Worm (Caenorhabditis elegans) whole organism, L1 larva: ENCODE measurements around the gene str-32.

Experiments used
- ama-1 ChIP-seq: fragments of 150-350 bp; optimal IDR thresholded peaks from 2 replicates; lab custom pipeline; 2014
- blmp-1 ChIP-seq: fragments of 150-350 bp; optimal IDR thresholded peaks from 2 replicates; lab custom pipeline; 2014; ENCODE audit warnings: missing biosample characterization, missing genetic modification characterization
- ceh-82 ChIP-seq, 3 experiments: fragments of 150-350 bp in 1 of 3; sonication (generic microtip) in 2 of 3; optimal IDR thresholded peaks; 2 replicates each; lab custom pipeline; 2014 to 2017; ENCODE audit warnings: missing biosample characterization in 3 of 3, missing genetic modification characterization in 3 of 3
- fkh-10 ChIP-seq: sonication (generic microtip); optimal IDR thresholded peaks from 2 replicates; lab custom pipeline; 2017; ENCODE audit warnings: missing biosample characterization, missing genetic modification reagents, missing genetic modification characterization
- nhr-76 ChIP-seq: sonication (generic microtip); optimal IDR thresholded peaks from 2 replicates; lab custom pipeline; 2017; ENCODE audit warnings: missing biosample characterization, missing genetic modification characterization

- TF ChIP-seq blmp-1 (tag; lab: Kevin White, UChicago), result no peak
- no peak for TF ChIP-seq nhr-76 (tag; lab: Kevin White, UChicago)
- TF ChIP-seq ceh-82 (tag; optimal IDR thresholded peaks at IDR 0.05; lab: Kevin White, UChicago), result no peak
- TF ChIP-seq fkh-10 (GFP tag; lab: Kevin White, UChicago), result no peak
- no peak for TF ChIP-seq ama-1 (lab: Kevin White, UChicago)
Measured at ce11 chrV:4924618-4925017, 43.3 kb upstream of the str-32 start, which contains the start of gene srh-20.
